Worm (Caenorhabditis elegans): ENCODE results near the gene C55A6.11.
"Not testable (repeated sequence)": the region's sequence is repeated elsewhere in the genome, so short reads cannot be mapped to it uniquely, and the experiment has no call there.

The C55A6.11 gene

DNA sequence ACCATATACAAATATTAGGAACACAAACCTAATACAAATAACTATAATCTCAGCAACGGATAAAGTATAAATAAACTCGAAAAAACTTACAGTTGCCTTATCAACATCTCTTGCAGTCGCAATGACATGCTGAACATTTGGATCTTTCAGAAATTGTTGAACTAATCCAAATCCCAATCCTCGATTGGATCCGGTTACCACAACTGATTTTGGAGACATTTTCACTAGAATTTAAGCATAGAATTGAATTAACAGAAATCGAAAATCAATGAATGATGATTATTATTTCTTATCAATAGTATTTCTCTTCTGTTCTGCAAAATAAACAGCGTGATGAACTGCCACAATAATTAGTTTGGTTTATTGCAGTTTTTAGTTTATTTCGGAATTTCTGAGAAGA lies at the start of gene C55A6.11, which contains the start of gene C55A6.7:
Gene C55A6.11 (plus strand): TSS at position 301 of the 400 bp plus-strand sequence.
Gene C55A6.7 (minus strand): TSS at position 316 of the 400 bp plus-strand sequence.
- no peak for TF ChIP-seq nhr-21 (tag; optimal IDR thresholded peaks at IDR 0.05)
- TF ChIP-seq sma-3 (GFP tag; optimal IDR thresholded peaks at IDR 0.05), result no peak
- no peak for TF ChIP-seq nhr-6 (tag; optimal IDR thresholded peaks at IDR 0.05)
- TF ChIP-seq ceh-16 (tag; optimal IDR thresholded peaks at IDR 0.05), result no peak
- TF ChIP-seq crh-2 (tag; optimal IDR thresholded peaks at IDR 0.05), result no peak

DNA sequence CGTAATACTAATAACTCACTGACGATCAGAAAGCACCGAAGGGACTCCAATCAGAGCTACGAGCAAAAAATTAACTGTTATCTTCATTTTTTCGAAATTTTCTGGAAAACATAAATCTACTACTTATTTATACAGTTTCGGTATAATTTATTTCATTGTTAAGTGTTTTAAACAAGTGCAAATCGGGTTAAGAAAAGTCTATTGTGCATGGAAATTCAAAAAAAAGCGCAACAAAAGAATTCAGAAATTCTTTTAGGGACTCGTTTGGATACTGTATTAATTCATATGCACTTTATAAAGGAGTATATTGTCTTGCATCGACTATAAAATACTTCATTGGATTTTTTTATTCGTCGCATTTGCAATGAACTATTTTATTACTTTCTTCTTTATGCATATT lies 48.1 kb upstream of the C55A6.11 start, which contains the start of the genes nas-20 and nas-21:
Gene nas-20 (minus strand): TSS at position 101 of the 400 bp plus-strand sequence.
Gene nas-21 (plus strand): TSS at position 356 of the 400 bp plus-strand sequence.
- TF ChIP-seq lin-39 (tag; optimal IDR thresholded peaks at IDR 0.05), result no peak
- no peak for TF ChIP-seq nhr-11 (tag; optimal IDR thresholded peaks at IDR 0.05)
- TF ChIP-seq ztf-11 (tag; optimal IDR thresholded peaks at IDR 0.05), result no peak
- no peak for TF ChIP-seq unc-62 (GFP tag; optimal IDR thresholded peaks at IDR 0.05)
- TF ChIP-seq ztf-4 (tag; optimal IDR thresholded peaks at IDR 0.05), result no peak
- TF ChIP-seq dmd-4 (tag; optimal IDR thresholded peaks at IDR 0.05), result no peak
- no peak for TF ChIP-seq crh-2 (tag; optimal IDR thresholded peaks at IDR 0.05)
- TF ChIP-seq alr-1 (tag; optimal IDR thresholded peaks at IDR 0.05), result no peak

DNA sequence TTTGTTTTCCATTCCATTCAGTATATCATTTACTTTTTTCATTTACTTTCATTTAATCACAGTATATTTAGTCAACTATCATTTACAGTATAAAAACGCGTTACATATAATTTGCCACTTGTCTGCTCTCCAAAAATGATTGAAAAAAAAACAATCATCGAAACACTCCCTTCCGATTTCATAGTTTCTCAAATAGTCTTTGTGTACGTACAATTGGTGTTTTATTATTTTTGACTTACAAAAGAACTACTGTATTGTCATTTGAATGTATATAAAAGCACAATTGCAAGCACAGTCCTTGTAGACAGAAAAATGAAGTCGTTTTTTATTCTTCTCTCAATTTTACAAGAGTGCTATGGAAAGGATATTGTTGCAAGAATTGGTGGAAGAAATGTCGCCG lies 45.9 kb upstream of the C55A6.11 start, which contains the start of gene nas-22:
Gene nas-22 (plus strand): TSS at position 301 of the 400 bp plus-strand sequence.
- TF ChIP-seq nhr-77 (tag; optimal IDR thresholded peaks at IDR 0.05), result no peak
- TF ChIP-seq sem-4 (tag; optimal IDR thresholded peaks at IDR 0.05), result no peak
- no peak for TF ChIP-seq mab-5 (tag; optimal IDR thresholded peaks at IDR 0.05)
- TF ChIP-seq ztf-11 (tag; optimal IDR thresholded peaks at IDR 0.05), result no peak
- no peak for TF ChIP-seq mbf-1 (tag; optimal IDR thresholded peaks at IDR 0.05)
- TF ChIP-seq fos-1 (tag; optimal IDR thresholded peaks at IDR 0.05), result no peak
- TF ChIP-seq sma-9 (GFP tag; optimal IDR thresholded peaks at IDR 0.05), result no peak
- no peak for TF ChIP-seq sma-9 (tag; optimal IDR thresholded peaks at IDR 0.05)
- no peak for TF ChIP-seq peb-1 (tag; optimal IDR thresholded peaks at IDR 0.05)

DNA sequence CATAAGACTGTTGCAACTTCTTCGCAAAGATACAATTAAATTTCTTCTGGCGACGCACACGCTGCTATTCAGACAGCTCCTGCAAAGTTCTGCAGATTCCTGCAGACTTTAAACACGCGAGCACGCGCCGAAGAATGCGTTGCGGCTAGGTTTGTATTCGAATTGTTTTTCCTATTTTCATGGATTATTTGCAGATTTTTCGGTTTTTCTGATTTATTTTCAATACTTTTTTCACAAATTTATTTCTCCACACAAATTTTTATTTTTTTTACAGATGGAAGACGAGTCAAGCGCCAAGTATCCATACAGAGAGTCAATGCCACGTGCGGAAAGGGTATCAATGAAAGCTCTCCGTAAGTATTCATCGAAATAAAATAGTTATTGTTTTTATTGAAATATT lies 44.7 kb upstream of the C55A6.11 start, which contains the start of gene T11F9.7:
Gene T11F9.7 (plus strand): TSS at position 301 of the 400 bp plus-strand sequence.
- TF ChIP-seq Y55F3AM.14 (GFP tag; optimal IDR thresholded peaks at IDR 0.05); peb-1 (tag; optimal IDR thresholded peaks at IDR 0.05); aly-2 (tag; optimal IDR thresholded peaks at IDR 0.05): not testable (repeated sequence)

DNA sequence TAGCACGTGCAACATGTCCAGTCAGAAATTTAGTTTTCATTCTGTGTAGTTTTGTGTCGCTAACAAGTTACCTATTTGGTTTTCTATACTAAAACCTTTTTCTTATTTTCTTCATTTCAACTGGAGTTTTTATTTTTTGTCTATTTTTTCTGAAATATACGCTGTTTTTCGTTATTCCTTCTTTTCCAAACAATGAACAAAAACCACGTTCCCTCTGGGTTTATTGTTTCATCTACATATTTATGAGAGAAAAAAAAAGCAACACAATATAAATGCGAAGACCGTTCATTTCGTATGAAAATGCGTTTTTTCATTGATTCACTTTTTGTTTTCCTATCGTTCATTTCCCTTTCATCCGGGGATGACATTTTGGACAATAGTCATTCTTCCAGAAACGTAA lies 40.9 kb upstream of the C55A6.11 start, which contains the start of gene T11F9.22:
Gene T11F9.22 (plus strand): TSS at position 301 of the 400 bp plus-strand sequence.
- TF ChIP-seq mbf-1 (tag; optimal IDR thresholded peaks at IDR 0.05), result no peak
- TF ChIP-seq nhr-11 (tag; optimal IDR thresholded peaks at IDR 0.05), result no peak
- no peak for TF ChIP-seq gmeb-1 (tag; optimal IDR thresholded peaks at IDR 0.05)
- no peak for TF ChIP-seq ztf-11 (tag; optimal IDR thresholded peaks at IDR 0.05)
- TF ChIP-seq ZK546.5 (tag; optimal IDR thresholded peaks at IDR 0.05), result no peak
- TF ChIP-seq nhr-129 (tag; optimal IDR thresholded peaks at IDR 0.05), result no peak
- TF ChIP-seq skn-1 (tag; optimal IDR thresholded peaks at IDR 0.05), result no peak

DNA sequence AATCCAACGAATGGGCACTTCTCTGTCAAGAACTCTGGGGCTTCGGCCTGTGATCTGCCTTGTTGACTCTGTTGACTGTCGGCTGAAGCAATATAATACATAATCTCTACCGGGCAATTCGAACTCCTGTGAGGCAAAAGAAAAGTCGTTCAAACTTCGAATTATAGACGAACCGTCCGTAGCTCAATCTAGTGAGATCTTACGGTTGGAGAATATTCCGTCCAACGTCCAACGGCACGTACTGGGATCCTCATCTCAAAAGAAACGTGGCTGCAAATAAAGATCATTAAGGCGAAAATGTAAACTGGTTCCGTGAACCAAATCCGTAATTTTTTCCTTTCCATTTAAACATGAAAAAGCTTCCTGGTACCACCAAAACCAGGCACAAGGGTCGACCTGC lies 39.6 kb upstream of the C55A6.11 start, which contains the start of gene T11F9.14:
Gene T11F9.14 (minus strand): TSS at position 101 of the 400 bp plus-strand sequence.
- TF ChIP-seq R02D3.7 (tag; optimal IDR thresholded peaks at IDR 0.05); sma-3 (GFP tag; optimal IDR thresholded peaks at IDR 0.05); lin-39 (tag; optimal IDR thresholded peaks at IDR 0.05): not testable (repeated sequence)

DNA sequence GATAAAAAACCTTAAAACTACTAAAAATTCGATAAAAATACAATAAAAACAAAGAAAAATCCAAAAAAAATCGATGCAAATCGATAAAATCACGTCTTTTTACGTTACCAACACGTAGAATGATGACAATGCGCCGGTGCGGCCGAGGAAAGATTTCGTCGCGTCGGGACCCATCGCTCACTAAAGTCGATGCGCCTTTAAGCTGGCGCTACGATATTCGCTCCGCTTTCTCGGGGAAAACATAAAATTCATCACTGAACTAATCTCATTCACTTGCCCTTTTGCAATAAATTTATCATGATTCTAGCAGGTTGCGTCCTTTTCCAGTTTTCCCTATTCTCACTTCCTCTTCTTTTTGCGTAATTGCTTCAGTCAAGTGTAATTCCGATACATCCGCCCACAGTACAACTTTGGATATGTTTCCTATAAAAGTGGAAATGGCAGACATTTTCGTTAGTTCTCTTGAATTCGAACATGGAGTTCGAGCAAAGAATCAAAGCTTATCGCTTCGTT lies 36.7 kb upstream of the C55A6.11 start, which contains the start of gene col-157:
Gene col-157 (plus strand): TSS at position 463 of the 513 bp plus-strand sequence.
- TF ChIP-seq nhr-129, zag-1, lsy-2 (tag; optimal IDR thresholded peaks at IDR 0.05): not testable (repeated sequence)
